Worm (Caenorhabditis elegans) whole organism, young adult: ENCODE results near the gene nhr-277.
A peak's percentile ranks its signal among the peaks of the same experiment; 100 is the strongest.

Experiments used
- B0019.2 ChIP-seq: fragments of 200-800 bp; sonication (Bioruptor generic); conservative IDR thresholded peaks from 2 replicates; pipeline ENCODE4 v1.3.6; 2022; ENCODE audit warnings: missing genetic modification reagents, missing genetic modification characterization, missing compliant biosample characterization
- B0035.1 ChIP-seq: sonication (generic microtip); optimal IDR thresholded peaks from 2 replicates; lab custom pipeline; 2016; ENCODE audit warnings: missing genetic modification characterization, mild to moderate bottlenecking, missing compliant biosample characterization, missing genotype, missing genetic modification reagents
- B0336.3 ChIP-seq: fragments of 200-800 bp; sonication (Bioruptor generic); IDR thresholded peaks from 2 replicates; pipeline ENCODE4 v1.3.6; 2022; ENCODE audit warnings: missing genetic modification characterization, missing compliant biosample characterization
- C17E4.6 ChIP-seq: fragments of 200-800 bp; sonication (Bioruptor generic); IDR thresholded peaks from 2 replicates; pipeline ENCODE4 v1.3.6; 2022; ENCODE audit warnings: missing genetic modification reagents, missing genetic modification characterization, missing compliant biosample characterization
- F22D6.2 ChIP-seq: sonication (generic microtip); optimal IDR thresholded peaks from 2 replicates; lab custom pipeline; 2016; ENCODE audit warnings: mild to moderate bottlenecking, missing genetic modification characterization, missing compliant biosample characterization
- F49E8.2 ChIP-seq: sonication (generic microtip); optimal IDR thresholded peaks from 3 replicates; lab custom pipeline; 2017; ENCODE audit warnings: missing genetic modification characterization, mild to moderate bottlenecking, missing compliant biosample characterization, antibody characterized with exemption, moderate library complexity; ENCODE audit not compliant: insufficient read depth
- F57A8.1 ChIP-seq: fragments of 200-800 bp; sonication (Bioruptor generic); optimal IDR thresholded peaks from 2 replicates; lab custom pipeline; 2018; ENCODE audit warnings: mild to moderate bottlenecking, missing genetic modification characterization, moderate library complexity, missing compliant biosample characterization
- K11D2.4 ChIP-seq: fragments of 200-800 bp; sonication (Bioruptor generic); IDR thresholded peaks from 2 replicates; pipeline ENCODE4 v1.3.6; 2022; ENCODE audit warnings: missing genetic modification reagents, missing genetic modification characterization, missing compliant biosample characterization
- Y53G8AR.9 ChIP-seq: fragments of 200-800 bp; sonication (Bioruptor generic); conservative IDR thresholded peaks from 2 replicates; pipeline ENCODE4 v1.3.6; 2022; ENCODE audit warnings: missing genetic modification reagents, missing genetic modification characterization, missing compliant biosample characterization
- Y67H2A.10 ChIP-seq: fragments of 200-800 bp; sonication (Bioruptor generic); conservative IDR thresholded peaks from 2 replicates; pipeline ENCODE4 v1.3.6; 2022; ENCODE audit warnings: missing genetic modification reagents, missing genetic modification characterization, missing compliant biosample characterization
- cebp-2 ChIP-seq: fragments of 200-800 bp; sonication (Bioruptor generic); IDR thresholded peaks from 2 replicates; pipeline ENCODE4 v1.3.6; 2022; ENCODE audit warnings: missing genetic modification characterization, missing compliant biosample characterization
- ceh-79 ChIP-seq: sonication (generic microtip); optimal IDR thresholded peaks from 2 replicates; lab custom pipeline; 2017; ENCODE audit warnings: mild to moderate bottlenecking, missing genetic modification characterization, missing compliant biosample characterization
- ekl-4 ChIP-seq: fragments of 200-800 bp; sonication (Bioruptor generic); IDR thresholded peaks from 2 replicates; pipeline ENCODE4 v1.3.6; 2022; ENCODE audit warnings: missing genetic modification reagents, missing genetic modification characterization, missing compliant biosample characterization
- ets-4 ChIP-seq: fragments of 200-800 bp; sonication (Bioruptor generic); optimal IDR thresholded peaks from 2 replicates; lab custom pipeline; 2018; ENCODE audit warnings: mild to moderate bottlenecking, missing genetic modification characterization, missing compliant biosample characterization
- fkh-3 ChIP-seq: sonication (generic microtip); optimal IDR thresholded peaks from 2 replicates; lab custom pipeline; 2016; ENCODE audit warnings: mild to moderate bottlenecking, missing genetic modification characterization, missing compliant biosample characterization
- him-1 ChIP-seq: sonication (generic microtip); optimal IDR thresholded peaks from 2 replicates; lab custom pipeline; 2016; ENCODE audit warnings: missing genotype, missing genetic modification reagents, missing genetic modification characterization, missing compliant biosample characterization
- hmg-20 ChIP-seq: fragments of 200-800 bp; sonication (Bioruptor generic); IDR thresholded peaks from 2 replicates; pipeline ENCODE4 v1.3.6; 2022; ENCODE audit warnings: missing genetic modification reagents, missing genetic modification characterization, missing compliant biosample characterization
- hsf-1 ChIP-seq: fragments of 200-800 bp; sonication (Bioruptor generic); IDR thresholded peaks from 2 replicates; pipeline ENCODE4 v1.3.6; 2022; ENCODE audit warnings: missing genetic modification reagents, missing genetic modification characterization, missing compliant biosample characterization
- let-526 ChIP-seq: fragments of 200-800 bp; sonication (Bioruptor generic); IDR thresholded peaks from 2 replicates; pipeline ENCODE4 v1.3.6; 2022; ENCODE audit warnings: missing genetic modification reagents, missing genetic modification characterization, missing compliant biosample characterization
- lin-26 ChIP-seq: fragments of 200-800 bp; sonication (Bioruptor generic); IDR thresholded peaks from 2 replicates; pipeline ENCODE4 v1.3.6; 2022; ENCODE audit warnings: missing genetic modification reagents, missing genetic modification characterization, missing compliant biosample characterization
- lin-35 ChIP-seq, 3 experiments: fragments of 150-350 bp in 2 of 3; sonication (generic microtip) in 1 of 3; optimal IDR thresholded peaks; 2 replicates each; lab custom pipeline; 2014 to 2018; ENCODE audit warnings: missing biosample characterization in 3 of 3, missing genetic modification characterization in 3 of 3, missing genetic modification reagents in 3 of 3
- lir-1 ChIP-seq: fragments of 200-800 bp; sonication (Bioruptor generic); conservative IDR thresholded peaks from 2 replicates; pipeline ENCODE4 v1.3.6; 2022; ENCODE audit warnings: missing genetic modification reagents, missing genetic modification characterization, missing compliant biosample characterization
- madf-8 ChIP-seq: fragments of 200-800 bp; sonication (Bioruptor generic); conservative IDR thresholded peaks from 2 replicates; pipeline ENCODE4 v1.3.6; 2022; ENCODE audit warnings: missing genetic modification reagents, missing genetic modification characterization, missing compliant biosample characterization
- mxl-1 ChIP-seq: sonication (generic microtip); optimal IDR thresholded peaks from 2 replicates; lab custom pipeline; 2016; ENCODE audit warnings: missing genetic modification characterization, missing compliant biosample characterization
- nhr-120 ChIP-seq: fragments of 200-800 bp; sonication (Bioruptor generic); IDR thresholded peaks from 2 replicates; pipeline ENCODE4 v1.3.6; 2022; ENCODE audit warnings: missing genetic modification characterization, missing compliant biosample characterization
- nhr-27 ChIP-seq: fragments of 200-800 bp; sonication (Bioruptor generic); optimal IDR thresholded peaks from 2 replicates; lab custom pipeline; 2018; ENCODE audit warnings: mild to moderate bottlenecking, missing genetic modification characterization, moderate library complexity, missing compliant biosample characterization
- nhr-80 ChIP-seq: sonication (generic microtip); optimal IDR thresholded peaks from 2 replicates; lab custom pipeline; 2016; ENCODE audit warnings: missing genetic modification characterization, missing compliant biosample characterization
- rec-8 ChIP-seq, 2 experiments: sonication (generic microtip); optimal IDR thresholded peaks; 2 replicates each; lab custom pipeline; 2016; ENCODE audit warnings: mild to moderate bottlenecking in 2 of 2, missing genetic modification characterization in 2 of 2, missing genetic modification reagents in 2 of 2, missing genotype in 2 of 2, missing biosample characterization in 1 of 2, missing compliant biosample characterization in 1 of 2, moderate library complexity in 1 of 2
- somi-1 ChIP-seq: fragments of 200-800 bp; sonication (Bioruptor generic); optimal IDR thresholded peaks from 2 replicates; lab custom pipeline; 2018; ENCODE audit warnings: mild to moderate bottlenecking, missing genetic modification characterization, missing compliant biosample characterization
- xnd-1 ChIP-seq: sonication (generic microtip); optimal IDR thresholded peaks from 2 replicates; lab custom pipeline; 2016; ENCODE audit warnings: missing genotype, missing genetic modification reagents, missing genetic modification characterization, missing compliant biosample characterization
- zfh-2 ChIP-seq: fragments of 200-800 bp; sonication (Bioruptor generic); conservative IDR thresholded peaks from 2 replicates; pipeline ENCODE4 v1.3.6; 2022; ENCODE audit warnings: missing genetic modification reagents, missing genetic modification characterization, missing compliant biosample characterization
- ztf-26 ChIP-seq: sonication (generic microtip); optimal IDR thresholded peaks from 2 replicates; lab custom pipeline; 2017; ENCODE audit warnings: missing genetic modification characterization, missing compliant biosample characterization

nhr-277 gene

DNA sequence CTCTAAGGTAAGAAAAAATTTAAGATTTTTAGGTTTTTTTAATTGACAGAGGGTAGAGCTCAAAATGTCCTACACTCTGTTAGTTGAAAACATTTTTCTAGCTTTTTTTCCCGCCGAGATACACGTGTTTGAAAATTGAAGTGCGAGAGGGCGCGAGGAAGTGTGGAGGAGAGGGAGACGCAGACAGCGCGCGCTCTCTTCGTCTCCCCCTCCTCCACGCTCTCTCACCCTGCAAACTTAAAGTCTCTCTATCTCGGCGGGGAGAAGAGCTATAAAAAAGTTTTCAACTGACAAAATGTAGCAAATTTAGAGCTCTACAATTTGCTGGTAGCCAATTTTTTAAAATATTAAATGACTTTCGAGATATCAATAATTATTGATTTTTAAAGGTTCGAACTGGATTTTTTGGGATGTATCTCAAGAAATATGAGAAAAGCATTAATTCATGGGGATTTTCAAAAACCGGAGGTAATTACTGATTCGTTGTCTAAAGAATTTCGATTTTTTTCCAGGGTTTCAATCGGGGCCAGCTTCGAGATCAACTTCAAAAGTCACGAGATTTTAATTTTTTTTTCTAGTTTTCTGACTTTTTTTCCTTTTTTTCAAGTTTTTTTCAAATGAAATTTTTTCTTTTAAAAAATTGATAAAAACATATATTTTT lies 22.4 kb downstream of the nhr-277 start (continued):
- peak; percentile 29; the same call in 1 of the 2 replicates for TF ChIP-seq Y53G8AR.9
- TF ChIP-seq nhr-27 (tag; lab: Kevin White, UChicago): no peak
- TF ChIP-seq B0019.2 (GFP tag; lab: Robert Waterston, UW): 0 out of 2 replicates have a peak, but pooled peaks have one; percentile 16
- peak; percentile 77 for TF ChIP-seq zfh-2 (GFP tag; lab: Robert Waterston, UW)
- no peak for TF ChIP-seq xnd-1

DNA sequence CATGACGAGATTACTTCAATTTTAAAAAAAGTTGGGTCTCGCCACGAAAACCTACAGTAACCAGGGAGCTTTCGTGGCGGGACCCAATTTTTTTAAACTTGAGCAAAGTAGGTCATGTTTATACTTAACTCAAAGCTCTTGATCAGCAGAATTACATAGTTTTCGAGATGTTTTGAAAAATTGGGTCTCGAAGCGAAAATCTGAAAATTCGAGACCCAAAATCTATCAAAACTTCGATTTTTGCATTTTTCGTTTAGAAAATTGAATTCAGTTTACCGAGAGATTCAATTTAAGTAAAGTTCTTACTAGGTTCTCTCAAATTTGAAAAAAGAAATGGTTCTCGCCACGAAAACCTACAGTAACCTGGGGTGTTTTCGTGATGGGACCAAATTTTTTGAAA lies 27.3 kb downstream of the nhr-277 start:
- no peak for TF ChIP-seq lin-35 (GFP tag; optimal IDR thresholded peaks at IDR 0.05; lab: Kevin White, UChicago)
- peak; percentile 7 for TF ChIP-seq somi-1

DNA sequence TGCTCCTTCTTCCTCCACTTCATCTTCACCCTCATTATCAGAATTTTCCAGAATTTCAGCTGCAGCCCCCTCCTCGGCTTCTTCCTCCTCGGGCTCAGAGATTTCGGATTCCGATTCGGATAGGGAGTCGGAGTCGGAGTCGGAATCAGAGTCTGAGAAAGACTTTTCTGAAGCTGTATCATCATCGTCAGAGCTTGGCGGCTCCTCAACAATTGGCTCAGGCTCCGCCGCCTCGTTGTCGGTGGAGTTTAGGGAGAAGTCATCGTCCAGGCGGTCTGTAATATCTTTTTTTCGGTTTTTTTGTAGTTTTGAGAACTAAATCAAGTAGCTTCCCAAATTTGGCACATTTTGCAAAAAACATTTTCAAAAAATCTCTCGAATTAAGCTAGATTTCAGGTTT lies 28.0 kb downstream of the nhr-277 start:
- TF ChIP-seq F22D6.2 (tag; lab: Kevin White, UChicago): no peak
- no peak for TF ChIP-seq lin-35 (GFP tag; optimal IDR thresholded peaks at IDR 0.05; lab: Kevin White, UChicago)
- peak; percentile 78 for TF ChIP-seq zfh-2 (GFP tag; lab: Robert Waterston, UW)
- TF ChIP-seq Y67H2A.10 (GFP tag; lab: Robert Waterston, UW): 0 out of 2 replicates have a peak, but pooled peaks have one; percentile 10
- TF ChIP-seq cebp-2 (GFP tag; lab: Robert Waterston, UW): 0 out of 2 replicates have a peak, but pooled peaks have one; percentile 59
- TF ChIP-seq B0336.3 (GFP tag; lab: Robert Waterston, UW): 0 out of 2 replicates have a peak, but pooled peaks have one; percentile 11
- TF ChIP-seq fkh-3 (tag; lab: Kevin White, UChicago): peak; percentile 23
- TF ChIP-seq ceh-79 (tag; lab: Kevin White, UChicago): peak; percentile 51
- TF ChIP-seq ztf-26: peak; percentile 12
- 0 out of 2 replicates have a peak, but pooled peaks have one; percentile 27 for TF ChIP-seq nhr-120 (GFP tag; lab: Robert Waterston, UW)

DNA sequence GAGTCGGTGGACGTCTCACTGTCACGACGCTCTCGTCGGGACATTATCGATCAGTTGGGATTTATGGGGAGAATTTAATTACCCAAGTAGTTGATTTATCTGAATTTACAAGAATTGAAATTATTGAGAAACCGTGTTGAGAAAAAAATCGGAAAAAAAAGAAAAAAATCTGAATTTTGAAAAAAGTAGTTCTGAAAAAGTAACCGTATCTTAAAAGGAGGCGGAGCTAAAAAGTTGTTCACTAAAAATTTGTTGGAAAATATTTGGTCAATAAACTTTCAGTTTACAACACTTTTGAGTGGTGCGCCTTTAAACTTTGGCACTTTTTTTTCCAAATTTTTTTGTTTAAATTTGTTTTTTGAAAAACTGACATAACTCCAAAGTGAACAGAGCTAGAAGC lies 28.9 kb downstream of the nhr-277 start, which contains the start of gene Y54G2A.11:
Gene Y54G2A.11, minus strand, starts transcription at position 101 of the 400 bp plus-strand sequence.
- TF ChIP-seq madf-8 (GFP tag; lab: Robert Waterston, UW): no peak
- TF ChIP-seq K11D2.4 (GFP tag; lab: Robert Waterston, UW): no peak
- no peak for TF ChIP-seq hmg-20 (GFP tag; lab: Robert Waterston, UW)
- no peak for TF ChIP-seq mxl-1 (tag; lab: Kevin White, UChicago)
- TF ChIP-seq him-1 (tag; lab: Kevin White, UChicago): no peak
- no peak for TF ChIP-seq F57A8.1 (GFP tag; lab: Kevin White, UChicago)
- TF ChIP-seq hsf-1 (GFP tag; lab: Robert Waterston, UW): no peak
- no peak for TF ChIP-seq B0035.1 (tag; lab: Kevin White, UChicago)
- TF ChIP-seq F49E8.2 (tag; lab: Kevin White, UChicago): no peak
- no peak for TF ChIP-seq lin-26 (GFP tag; lab: Robert Waterston, UW)
- no peak for TF ChIP-seq lir-1
- no peak for TF ChIP-seq F22D6.2 (tag; lab: Kevin White, UChicago)
- no peak for TF ChIP-seq ets-4 (GFP tag; lab: Kevin White, UChicago)
- no peak for TF ChIP-seq ekl-4 (GFP tag; lab: Robert Waterston, UW)
- no peak for TF ChIP-seq let-526 (GFP tag; lab: Robert Waterston, UW)
- TF ChIP-seq nhr-80 (tag; lab: Kevin White, UChicago): no peak
- no peak for TF ChIP-seq C17E4.6 (GFP tag; lab: Robert Waterston, UW)
- TF ChIP-seq rec-8 (tag; optimal IDR thresholded peaks at IDR 0.05; lab: Kevin White, UChicago): no peak
- no peak for TF ChIP-seq cebp-2 (GFP tag; lab: Robert Waterston, UW)
